Fruit fly (Drosophila melanogaster): ENCODE data around the gene CG12990.

Gene CG12990

DNA sequence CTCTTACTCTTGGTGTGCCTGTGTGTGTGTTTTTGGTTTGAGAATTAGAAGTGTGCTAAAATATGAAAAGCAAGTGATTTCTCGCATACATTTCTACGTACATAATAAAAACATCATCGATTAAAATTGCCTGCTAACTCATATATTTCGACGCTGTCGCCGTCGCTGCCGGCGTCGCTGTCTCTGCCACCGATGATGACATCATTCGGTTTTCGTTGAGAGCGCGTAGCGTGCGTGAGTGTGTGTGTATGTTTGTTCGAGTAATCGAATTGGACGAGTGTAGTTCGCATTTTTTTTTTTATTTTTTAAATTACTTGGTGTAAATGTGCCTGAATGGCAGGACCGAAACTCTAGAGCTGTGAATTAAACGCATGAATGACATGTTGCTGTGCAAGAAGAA is 14.0 kb downstream of the CG12990 start:
- peak; percentile 77 for TF ChIP-seq vri (GFP tag; optimal IDR thresholded peaks at IDR 0.05)
- peak; percentile 62 for TF ChIP-seq Eip78C (GFP tag)
- no peak for TF ChIP-seq CG11762 (GFP tag; optimal IDR thresholded peaks at IDR 0.05; ENCODE audit: insufficient read depth)

DNA sequence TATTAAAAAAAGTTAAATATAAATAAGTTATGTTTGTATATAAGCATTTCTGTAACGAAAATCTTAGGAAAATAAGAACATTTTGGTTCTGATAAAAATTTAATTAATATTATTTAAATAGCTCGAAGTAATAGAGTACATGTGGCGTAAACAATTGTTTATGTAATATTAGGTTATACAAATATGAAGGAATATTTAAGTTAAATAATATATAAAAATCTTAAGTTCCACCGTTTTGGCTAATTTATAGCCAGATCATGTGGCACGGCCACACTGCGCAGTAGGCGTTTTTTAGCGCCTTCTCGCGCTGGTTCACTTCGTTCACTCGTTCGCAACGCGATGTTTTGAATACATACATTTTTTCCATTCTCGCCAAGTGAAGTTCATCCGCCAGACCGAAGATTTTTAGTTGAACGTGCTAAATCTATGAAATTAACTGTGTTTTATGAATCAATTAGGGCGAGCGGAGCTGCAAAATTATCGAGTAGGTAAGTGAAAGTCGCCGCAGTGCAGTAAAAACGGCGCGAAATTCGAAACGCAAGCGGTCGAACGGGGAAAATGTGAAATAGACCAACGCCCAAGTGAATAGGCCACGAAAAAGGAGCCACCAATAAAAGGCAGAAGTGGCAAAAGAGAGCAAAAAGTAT is 14.5 kb downstream of the CG12990 start, which contains the start of gene beta-Spec:
TSS of gene beta-Spec (plus strand) at position 323 of the 647 bp plus-strand sequence.
- TF ChIP-seq CG6163 (GFP tag; IDR thresholded peaks at IDR 0.05) (no peak), svp (GFP tag) (peak; percentile 70), acj6 (GFP tag; optimal IDR thresholded peaks at IDR 0.05) (no peak), Eip93F (GFP tag; optimal IDR thresholded peaks at IDR 0.05) (no peak), CG6854 (GFP tag; optimal IDR thresholded peaks at IDR 0.05) (peak; percentile 35), Hr4 (GFP tag; optimal IDR thresholded peaks at IDR 0.05) (no peak), Smox (GFP tag; optimal IDR thresholded peaks at IDR 0.05) (no peak)

DNA sequence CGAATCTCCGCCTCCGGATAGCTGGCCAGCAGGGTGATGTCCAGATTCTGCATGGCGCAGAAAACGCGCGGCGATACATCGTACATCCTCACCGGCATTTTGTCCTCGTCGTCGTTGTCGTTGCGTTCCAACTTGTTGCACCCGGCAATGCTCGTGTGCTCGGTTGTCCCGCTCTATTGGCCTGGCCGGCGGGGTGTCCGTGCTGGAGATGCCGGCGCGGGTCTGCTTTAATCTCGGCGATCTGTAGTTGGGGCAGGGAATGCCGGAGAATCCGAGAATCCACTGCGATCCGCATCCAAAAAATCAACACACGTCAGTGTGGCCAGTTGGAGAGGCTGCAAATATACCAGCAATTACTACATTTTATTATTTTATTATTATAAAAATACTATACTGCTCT is 15.2 kb downstream of the CG12990 start, which contains the start of gene IntS2:
TSS of gene IntS2 (minus strand) at position 318 of the 400 bp plus-strand sequence.
- TF ChIP-seq CG6276 (GFP tag; optimal IDR thresholded peaks at IDR 0.05) (no peak), Met (GFP tag; optimal IDR thresholded peaks at IDR 0.05) (no peak), net (GFP tag; optimal IDR thresholded peaks at IDR 0.05) (no peak), CG11902 (GFP tag; optimal IDR thresholded peaks at IDR 0.05) (no peak), CG11294 (GFP tag; IDR thresholded peaks at IDR 0.05) (no peak), fd85E (GFP tag; optimal IDR thresholded peaks at IDR 0.05) (no peak), Sox102F (GFP tag; optimal IDR thresholded peaks at IDR 0.05) (no peak), CG31627 (GFP tag; optimal IDR thresholded peaks at IDR 0.05) (no peak), CG34406 (GFP tag; optimal IDR thresholded peaks at IDR 0.05) (no peak), salr (GFP tag; optimal IDR thresholded peaks at IDR 0.05) (no peak), CG8319 (GFP tag; optimal IDR thresholded peaks at IDR 0.05) (no peak), CG1621 (tag; optimal IDR thresholded peaks at IDR 0.05) (no peak), ss (GFP tag; optimal IDR thresholded peaks at IDR 0.05) (no peak), fd59A (GFP tag; optimal IDR thresholded peaks at IDR 0.05) (no peak), CG32006 (GFP tag; optimal IDR thresholded peaks at IDR 0.05) (no peak), CG9139 (GFP tag; optimal IDR thresholded peaks at IDR 0.05) (no peak), Ets21C (GFP tag; optimal IDR thresholded peaks at IDR 0.05) (no peak), CG11762 (GFP tag; optimal IDR thresholded peaks at IDR 0.05; ENCODE audit: insufficient read depth) (no peak), Gug (GFP tag; IDR thresholded peaks at IDR 0.05) (no peak)

DNA sequence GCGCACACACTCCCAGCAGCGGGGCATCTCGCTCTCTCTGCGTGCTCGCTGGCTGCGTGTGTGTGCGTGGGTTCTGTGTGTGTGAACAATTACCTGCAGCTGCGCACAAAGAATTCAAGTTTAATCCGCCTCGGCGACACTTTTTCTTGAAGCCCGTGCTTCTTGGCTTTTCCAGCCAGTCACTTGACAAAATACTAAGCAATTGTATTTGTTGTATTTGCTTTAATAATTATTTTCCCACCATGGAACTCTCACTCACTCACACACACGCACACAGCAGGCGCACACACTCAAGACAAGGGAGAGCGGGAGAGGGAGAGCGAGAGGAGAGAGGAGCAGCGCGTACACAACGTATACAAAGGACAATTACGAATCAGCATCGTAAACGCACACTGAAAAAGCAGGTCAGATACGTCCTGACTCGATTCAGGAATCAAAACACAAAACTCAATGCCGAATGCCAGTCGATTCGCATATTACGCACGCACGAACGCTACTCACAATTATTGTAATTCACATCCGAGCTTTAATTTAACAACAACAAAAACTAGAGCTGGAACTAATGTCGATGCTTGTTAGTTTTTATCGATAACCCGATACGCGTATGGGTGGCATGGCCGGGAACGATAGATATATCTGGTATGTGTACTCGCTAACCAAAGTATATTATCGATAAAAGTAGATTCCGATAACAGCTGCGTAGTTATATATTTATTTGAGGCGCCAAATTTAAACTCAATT is 19.5 kb downstream of the CG12990 start, which contains the start of gene RhoGAPp190:
TSS of gene RhoGAPp190 (minus strand) at position 565 of the 741 bp plus-strand sequence.
- peak; percentile 28 for TF ChIP-seq Eip78C (GFP tag)
- TF ChIP-seq Sox14 (GFP tag; optimal IDR thresholded peaks at IDR 0.05) = peak; percentile 42
- no peak for TF ChIP-seq CG3032 (tag; optimal IDR thresholded peaks at IDR 0.05)
- TF ChIP-seq ss (GFP tag; optimal IDR thresholded peaks at IDR 0.05) = peak in 1 of 2 experiments; percentile 41
- TF ChIP-seq net (GFP tag; optimal IDR thresholded peaks at IDR 0.05) = peak; percentile 3

DNA sequence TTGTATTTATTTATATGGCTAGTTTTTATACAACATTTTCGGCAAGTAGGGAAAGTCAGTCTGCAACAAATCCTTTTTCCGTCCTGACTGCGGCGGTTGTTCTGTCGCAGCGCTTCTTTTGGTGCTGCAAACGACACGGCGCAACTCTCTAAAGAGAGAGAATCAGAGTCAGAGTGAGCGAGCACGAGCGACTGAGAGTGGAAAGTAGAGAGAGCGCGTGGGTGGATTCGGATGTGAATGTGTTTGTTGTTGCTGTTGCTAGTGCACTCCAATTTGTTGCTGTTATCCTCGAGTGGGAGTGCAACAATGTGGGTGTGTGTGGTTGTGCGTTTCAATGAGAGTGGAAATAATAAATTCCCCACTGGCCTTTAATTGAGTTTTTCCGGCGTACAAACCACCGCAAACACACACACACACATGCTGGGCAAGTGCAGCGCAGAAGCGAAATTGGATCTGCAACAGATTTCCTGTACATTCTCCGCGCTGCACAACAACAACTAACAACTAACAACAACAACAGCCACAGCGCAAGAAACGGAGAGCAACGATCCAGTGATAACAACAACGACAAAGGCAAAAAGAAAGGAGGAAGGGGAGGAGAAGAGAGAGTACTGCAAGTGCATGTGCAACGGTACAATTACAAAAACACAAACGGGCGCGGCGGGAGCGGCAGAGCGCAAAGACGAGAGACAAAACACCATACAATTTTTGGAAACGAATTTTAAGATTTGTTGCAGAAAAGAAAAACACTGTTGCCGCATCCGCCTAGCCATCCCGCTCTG is 20.3 kb downstream of the CG12990 start:
- TF ChIP-seq Eip78C (GFP tag) (peak; percentile 55), CG16779 (tag; optimal IDR thresholded peaks at IDR 0.05) (no peak), CG3032 (tag; optimal IDR thresholded peaks at IDR 0.05) (no peak), dsx (GFP tag; optimal IDR thresholded peaks at IDR 0.05; ENCODE audit: poor library complexity, severe bottlenecking) (peak; percentile 28), CG1621 (tag; optimal IDR thresholded peaks at IDR 0.05) (no peak), Ets96B (tag; optimal IDR thresholded peaks at IDR 0.05) (no peak), fkh (GFP tag; optimal IDR thresholded peaks at IDR 0.05) (no peak), Sox102F (GFP tag; optimal IDR thresholded peaks at IDR 0.05) (no peak), CG6792 (GFP tag; optimal IDR thresholded peaks at IDR 0.05) (no peak), Hr39 (GFP tag; optimal IDR thresholded peaks at IDR 0.05) (no peak)

Measured in whole organism, prepupa.